Worm (Caenorhabditis elegans): ENCODE data around the gene srb-3.

ce11 chrII:5212675-5213074, 46.0 kb upstream of the srb-3 start, which contains the start of gene C34F11.1:
- TF ChIP-seq jun-1 (tag; optimal IDR thresholded peaks at IDR 0.05), result no peak
- no peak for TF ChIP-seq fkh-10 (GFP tag; optimal IDR thresholded peaks at IDR 0.05)
- no peak for TF ChIP-seq F37D6.2 (tag; optimal IDR thresholded peaks at IDR 0.05)
- no peak for TF ChIP-seq sdz-12 (GFP tag; optimal IDR thresholded peaks at IDR 0.05)
- TF ChIP-seq Y48G9A.11 (GFP tag; IDR thresholded peaks at IDR 0.05), result no peak

All from whole organism, L4 larva.